Worm (Caenorhabditis elegans): ENCODE data around the gene oac-10.

DNA sequence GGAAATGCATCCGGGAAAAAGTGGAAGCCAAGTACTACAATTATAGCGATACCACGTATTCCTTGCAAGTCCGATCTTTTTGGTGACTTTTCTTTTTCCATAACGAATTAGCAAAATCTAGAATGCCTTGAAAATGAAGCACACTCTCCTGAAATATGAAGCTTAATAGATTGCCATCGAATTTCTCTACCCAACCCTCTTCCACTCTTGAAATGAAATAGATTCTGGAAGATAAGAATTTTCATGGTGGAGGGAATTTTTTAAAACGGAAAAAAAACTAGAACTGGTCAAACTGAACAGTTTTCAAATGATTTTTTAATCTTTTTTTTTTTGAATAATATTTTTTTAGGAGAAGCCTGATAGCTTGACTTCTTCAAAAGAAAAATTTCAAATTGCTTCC, 8.9 kb upstream of the oac-10 start, which contains the start of gene oac-11:
- TF ChIP-seq sox-4 (tag; optimal IDR thresholded peaks at IDR 0.05), result no peak
- no peak for TF ChIP-seq lim-6 (tag; optimal IDR thresholded peaks at IDR 0.05)
- no peak for TF ChIP-seq nhr-11 (tag; optimal IDR thresholded peaks at IDR 0.05)
- no peak for TF ChIP-seq pqm-1 (tag; optimal IDR thresholded peaks at IDR 0.05)
- TF ChIP-seq ceh-22 (tag; optimal IDR thresholded peaks at IDR 0.05), result no peak
- no peak for TF ChIP-seq fax-1 (tag; optimal IDR thresholded peaks at IDR 0.05)
- TF ChIP-seq odd-2 (tag; optimal IDR thresholded peaks at IDR 0.05), result no peak
- TF ChIP-seq eyg-1 (tag; optimal IDR thresholded peaks at IDR 0.05), result no peak
